Worm (Caenorhabditis elegans) whole organism, L4 larva: ENCODE data around the gene C46G7.5.

Experiments used
- F26F4.8 ChIP-seq: fragments of 200-800 bp; sonication (Bioruptor generic); conservative IDR thresholded peaks from 2 replicates; pipeline ENCODE4 v1.3.6; 2022; ENCODE audit warnings: missing genetic modification characterization, missing compliant biosample characterization
- ama-1 ChIP-seq: fragments of 150-350 bp; optimal IDR thresholded peaks from 2 replicates; lab custom pipeline; 2014; ENCODE audit warnings: inconsistent platforms, mixed read lengths
- ceh-32 ChIP-seq: sonication (generic microtip); optimal IDR thresholded peaks from 2 replicates; lab custom pipeline; 2016; ENCODE audit warnings: mild to moderate bottlenecking, missing genetic modification characterization, missing compliant biosample characterization; ENCODE audit not compliant: poor library complexity
- dpl-1 ChIP-seq: fragments of 150-350 bp; optimal IDR thresholded peaks from 2 replicates; lab custom pipeline; 2014; ENCODE audit warnings: missing biosample characterization, missing genetic modification reagents, missing genetic modification characterization
- duxl-1 ChIP-seq: sonication (generic microtip); optimal IDR thresholded peaks from 2 replicates; lab custom pipeline; 2016; ENCODE audit warnings: mild to moderate bottlenecking, missing genetic modification characterization, moderate library complexity, missing compliant biosample characterization; ENCODE audit not compliant: poor library complexity
- dve-1 ChIP-seq: sonication (generic microtip); optimal IDR thresholded peaks from 2 replicates; lab custom pipeline; 2017; ENCODE audit warnings: antibody characterized with exemption, mild to moderate bottlenecking, missing genetic modification characterization, missing compliant biosample characterization; ENCODE audit not compliant: insufficient read depth
- mep-1 ChIP-seq: fragments of 150-350 bp; sonication (generic microtip); optimal IDR thresholded peaks from 3 replicates; lab custom pipeline; 2014; ENCODE audit warnings: missing biosample characterization, missing genetic modification characterization
- nhr-28 ChIP-seq: fragments of 150-350 bp; optimal IDR thresholded peaks from 2 replicates; lab custom pipeline; 2014; ENCODE audit warnings: missing biosample characterization, missing genetic modification characterization
- skn-1 ChIP-seq: fragments of 150-350 bp; optimal IDR thresholded peaks from 2 replicates; lab custom pipeline; 2014; ENCODE audit warnings: missing biosample characterization, missing genetic modification characterization
- ztf-11 ChIP-seq: fragments of 150-350 bp; optimal IDR thresholded peaks from 2 replicates; lab custom pipeline; 2014; ENCODE audit warnings: missing biosample characterization, missing genetic modification characterization

DNA sequence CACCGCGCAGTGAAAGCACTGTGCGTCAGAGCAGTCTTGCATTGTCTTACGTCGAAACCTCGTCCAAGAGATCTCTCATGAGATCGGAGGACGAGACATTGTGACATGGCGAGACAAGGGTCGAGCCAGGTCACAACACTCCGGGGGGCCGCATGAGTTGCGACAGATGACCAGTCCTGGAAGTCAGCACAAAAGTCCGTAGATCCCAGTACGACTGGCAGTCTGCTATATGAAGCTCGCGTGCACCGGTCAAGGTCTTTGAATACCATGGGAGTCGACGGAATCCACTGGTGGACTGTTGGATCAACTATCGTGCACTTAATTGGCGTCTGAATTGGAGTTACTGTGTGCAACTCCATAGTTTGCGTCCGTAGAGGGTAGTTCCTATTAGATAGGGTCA, 5.8 kb downstream of the C46G7.5 start:
- TF ChIP-seq nhr-28 (tag; lab: Kevin White, UChicago), result no peak
- no peak for TF ChIP-seq dpl-1 (GFP tag; lab: Kevin White, UChicago)
- TF ChIP-seq F26F4.8 (GFP tag; lab: Robert Waterston, UW), result no peak
- TF ChIP-seq skn-1 (tag; lab: Kevin White, UChicago), result no peak
- no peak for TF ChIP-seq ztf-11
- no peak for TF ChIP-seq ama-1
- TF ChIP-seq dve-1 (tag; lab: Kevin White, UChicago), result no peak
- TF ChIP-seq ceh-32 (tag; lab: Kevin White, UChicago), result no peak
- no peak for TF ChIP-seq mep-1 (tag; lab: Kevin White, UChicago)
- no peak for TF ChIP-seq duxl-1 (tag; lab: Kevin White, UChicago)
